Worm (Caenorhabditis elegans) whole organism, young adult: ENCODE results near the gene cyp-34A8.

ENCODE experiments used
- D2030.7 ChIP-seq: fragments of 200-800 bp; sonication (Bioruptor generic); IDR thresholded peaks from 2 replicates; pipeline ENCODE4 v1.3.6; 2022; ENCODE audit warnings: missing genetic modification reagents, missing genetic modification characterization, missing compliant biosample characterization
- F39B2.1 ChIP-seq: fragments of 200-800 bp; sonication (Bioruptor generic); IDR thresholded peaks from 2 replicates; pipeline ENCODE4 v1.3.6; 2022; ENCODE audit warnings: missing genetic modification reagents, missing genetic modification characterization, missing compliant biosample characterization
- F57A8.1 ChIP-seq: fragments of 200-800 bp; sonication (Bioruptor generic); optimal IDR thresholded peaks from 2 replicates; lab custom pipeline; 2018; ENCODE audit warnings: mild to moderate bottlenecking, missing genetic modification characterization, moderate library complexity, missing compliant biosample characterization
- Y53F4B.3 ChIP-seq: fragments of 200-800 bp; sonication (Bioruptor generic); IDR thresholded peaks from 2 replicates; pipeline ENCODE4 v1.3.6; 2022; ENCODE audit warnings: missing genetic modification reagents, missing genetic modification characterization, missing compliant biosample characterization
- ZK185.1 ChIP-seq: sonication (generic microtip); optimal IDR thresholded peaks from 2 replicates; lab custom pipeline; 2016; ENCODE audit warnings: mild to moderate bottlenecking, missing genetic modification characterization, missing compliant biosample characterization; ENCODE audit not compliant: poor library complexity, severe bottlenecking
- aptf-3 ChIP-seq: fragments of 200-800 bp; sonication (Bioruptor generic); IDR thresholded peaks from 2 replicates; pipeline ENCODE4 v1.3.6; 2022; ENCODE audit warnings: missing genetic modification characterization, missing compliant biosample characterization
- bed-2 ChIP-seq: fragments of 200-800 bp; sonication (Bioruptor generic); IDR thresholded peaks from 2 replicates; pipeline ENCODE4 v1.3.6; 2022; ENCODE audit warnings: missing genetic modification reagents, missing genetic modification characterization, missing compliant biosample characterization
- cebp-1 ChIP-seq, 2 experiments: fragments of 200-800 bp in 1 of 2; sonication (Bioruptor generic) in 1 of 2; sonication (generic microtip) in 1 of 2; IDR thresholded peaks in 1 of 2; optimal IDR thresholded peaks in 1 of 2; 2 replicates each; pipeline versions ENCODE4 v1.3.6 to Lab custom; 2017 to 2022; ENCODE audit warnings: missing compliant biosample characterization in 2 of 2, missing genetic modification characterization in 2 of 2, mild to moderate bottlenecking in 1 of 2, missing genetic modification reagents in 1 of 2, moderate library complexity in 1 of 2
- cebp-2 ChIP-seq: fragments of 200-800 bp; sonication (Bioruptor generic); IDR thresholded peaks from 2 replicates; pipeline ENCODE4 v1.3.6; 2022; ENCODE audit warnings: missing genetic modification characterization, missing compliant biosample characterization
- ceh-27 ChIP-seq: fragments of 200-800 bp; sonication (Bioruptor generic); optimal IDR thresholded peaks from 2 replicates; lab custom pipeline; 2018; ENCODE audit warnings: mild to moderate bottlenecking, missing genetic modification characterization, moderate library complexity, missing compliant biosample characterization
- ceh-79 ChIP-seq: sonication (generic microtip); optimal IDR thresholded peaks from 2 replicates; lab custom pipeline; 2017; ENCODE audit warnings: mild to moderate bottlenecking, missing genetic modification characterization, missing compliant biosample characterization
- dpl-1 ChIP-seq: fragments of 150-350 bp; optimal IDR thresholded peaks from 2 replicates; lab custom pipeline; 2014; ENCODE audit warnings: missing biosample characterization, missing genetic modification reagents, missing genetic modification characterization
- egl-44 ChIP-seq: fragments of 200-800 bp; sonication (Bioruptor generic); IDR thresholded peaks from 2 replicates; pipeline ENCODE4 v1.3.6; 2022; ENCODE audit warnings: missing genetic modification reagents, missing genetic modification characterization, missing compliant biosample characterization
- egrh-3 ChIP-seq: fragments of 200-800 bp; sonication (Bioruptor generic); IDR thresholded peaks from 2 replicates; pipeline ENCODE4 v1.3.6; 2022; ENCODE audit warnings: missing genetic modification reagents, missing genetic modification characterization, missing compliant biosample characterization
- ekl-4 ChIP-seq: fragments of 200-800 bp; sonication (Bioruptor generic); IDR thresholded peaks from 2 replicates; pipeline ENCODE4 v1.3.6; 2022; ENCODE audit warnings: missing genetic modification reagents, missing genetic modification characterization, missing compliant biosample characterization
- fkh-3 ChIP-seq: sonication (generic microtip); optimal IDR thresholded peaks from 2 replicates; lab custom pipeline; 2016; ENCODE audit warnings: mild to moderate bottlenecking, missing genetic modification characterization, missing compliant biosample characterization
- hmg-1.2 ChIP-seq: fragments of 200-800 bp; sonication (Bioruptor generic); IDR thresholded peaks from 2 replicates; pipeline ENCODE4 v1.3.6; 2022; ENCODE audit warnings: missing genetic modification reagents, missing genetic modification characterization, missing compliant biosample characterization
- let-607 ChIP-seq, 2 experiments: fragments of 200-800 bp in 1 of 2; sonication (Bioruptor generic) in 1 of 2; sonication (generic microtip) in 1 of 2; optimal IDR thresholded peaks; 2 replicates each; lab custom pipeline; 2016 to 2018; ENCODE audit warnings: mild to moderate bottlenecking in 2 of 2, missing compliant biosample characterization in 2 of 2, missing genetic modification characterization in 2 of 2, moderate library complexity in 2 of 2, missing genotype in 1 of 2
- lin-26 ChIP-seq: fragments of 200-800 bp; sonication (Bioruptor generic); IDR thresholded peaks from 2 replicates; pipeline ENCODE4 v1.3.6; 2022; ENCODE audit warnings: missing genetic modification reagents, missing genetic modification characterization, missing compliant biosample characterization
- lin-54 ChIP-seq: fragments of 200-800 bp; sonication (Bioruptor generic); optimal IDR thresholded peaks from 2 replicates; lab custom pipeline; 2018; ENCODE audit warnings: mild to moderate bottlenecking, missing genetic modification characterization, missing compliant biosample characterization
- lir-1 ChIP-seq: fragments of 200-800 bp; sonication (Bioruptor generic); conservative IDR thresholded peaks from 2 replicates; pipeline ENCODE4 v1.3.6; 2022; ENCODE audit warnings: missing genetic modification reagents, missing genetic modification characterization, missing compliant biosample characterization
- lsl-1 ChIP-seq: fragments of 200-800 bp; sonication (Bioruptor generic); optimal IDR thresholded peaks from 2 replicates; lab custom pipeline; 2018; ENCODE audit warnings: mild to moderate bottlenecking, missing genetic modification characterization, moderate library complexity, missing compliant biosample characterization
- madf-6 ChIP-seq: fragments of 200-800 bp; sonication (Bioruptor generic); IDR thresholded peaks from 2 replicates; pipeline ENCODE4 v1.3.6; 2022; ENCODE audit warnings: missing genetic modification reagents, missing genetic modification characterization, missing compliant biosample characterization
- madf-8 ChIP-seq: fragments of 200-800 bp; sonication (Bioruptor generic); conservative IDR thresholded peaks from 2 replicates; pipeline ENCODE4 v1.3.6; 2022; ENCODE audit warnings: missing genetic modification reagents, missing genetic modification characterization, missing compliant biosample characterization
- nfya-2 ChIP-seq: fragments of 200-800 bp; sonication (Bioruptor generic); IDR thresholded peaks from 2 replicates; pipeline ENCODE4 v1.3.6; 2022; ENCODE audit warnings: missing genetic modification reagents, missing genetic modification characterization, missing compliant biosample characterization
- nfyb-1 ChIP-seq: fragments of 200-800 bp; sonication (Bioruptor generic); IDR thresholded peaks from 2 replicates; pipeline ENCODE4 v1.3.6; 2022; ENCODE audit warnings: missing genetic modification reagents, missing genetic modification characterization, missing compliant biosample characterization
- nhr-120 ChIP-seq: fragments of 200-800 bp; sonication (Bioruptor generic); IDR thresholded peaks from 2 replicates; pipeline ENCODE4 v1.3.6; 2022; ENCODE audit warnings: missing genetic modification characterization, missing compliant biosample characterization
- repo-1 ChIP-seq: sonication (generic microtip); optimal IDR thresholded peaks from 2 replicates; lab custom pipeline; 2017; ENCODE audit warnings: mild to moderate bottlenecking, missing genetic modification characterization, missing compliant biosample characterization
- rpc-1 ChIP-seq, 2 experiments: fragments of 150-350 bp in 1 of 2; sonication (generic microtip) in 1 of 2; optimal IDR thresholded peaks; 2 replicates each; lab custom pipeline; 2014 to 2018; ENCODE audit warnings: missing biosample characterization in 1 of 2, missing genetic modification characterization in 1 of 2, missing genetic modification reagents in 1 of 2, missing genotype in 1 of 2
- snpc-1.3 ChIP-seq: sonication (generic microtip); optimal IDR thresholded peaks from 2 replicates; lab custom pipeline; 2017; ENCODE audit warnings: missing genetic modification characterization, mild to moderate bottlenecking, missing compliant biosample characterization, antibody characterized with exemption, moderate library complexity, missing genotype, missing genetic modification reagents; ENCODE audit not compliant: insufficient read depth
- snpc-3.4 ChIP-seq: sonication (generic microtip); optimal IDR thresholded peaks from 2 replicates; lab custom pipeline; 2017; ENCODE audit warnings: missing genetic modification characterization, mild to moderate bottlenecking, missing compliant biosample characterization, antibody characterized with exemption, moderate library complexity, missing genotype, missing genetic modification reagents
- sptf-2 ChIP-seq: fragments of 200-800 bp; sonication (Bioruptor generic); optimal IDR thresholded peaks from 2 replicates; lab custom pipeline; 2018; ENCODE audit warnings: mild to moderate bottlenecking, missing genetic modification characterization, missing compliant biosample characterization
- tbp1 ChIP-seq: fragments of 200-800 bp; sonication (Bioruptor generic); optimal IDR thresholded peaks from 2 replicates; lab custom pipeline; 2018; ENCODE audit warnings: mild to moderate bottlenecking, missing genetic modification characterization, missing compliant biosample characterization
- unc-130 ChIP-seq: sonication (generic microtip); optimal IDR thresholded peaks from 2 replicates; lab custom pipeline; 2016; ENCODE audit warnings: missing genetic modification reagents, missing genetic modification characterization, missing compliant biosample characterization
- zim-3 ChIP-seq: sonication (generic microtip); optimal IDR thresholded peaks from 2 replicates; lab custom pipeline; 2017; ENCODE audit warnings: mild to moderate bottlenecking, missing genetic modification characterization, moderate library complexity, missing compliant biosample characterization
- ztf-22 ChIP-seq: fragments of 200-800 bp; sonication (Bioruptor generic); optimal IDR thresholded peaks from 2 replicates; lab custom pipeline; 2018; ENCODE audit warnings: mild to moderate bottlenecking, missing genetic modification characterization, moderate library complexity, missing compliant biosample characterization
- ztf-25 ChIP-seq: fragments of 200-800 bp; sonication (Bioruptor generic); IDR thresholded peaks from 2 replicates; pipeline ENCODE4 v1.3.6; 2022; ENCODE audit warnings: missing genetic modification reagents, missing genetic modification characterization, missing compliant biosample characterization

cyp-34A8 gene

ce11 chrV:3953739-3954138 lies 13.9 kb downstream of the cyp-34A8 start, which contains the start of gene str-247 (continued):
- TF ChIP-seq fkh-3 (no peak), repo-1 (tag; lab: Kevin White, UChicago) (no peak), Y53F4B.3 (GFP tag; lab: Robert Waterston, UW) (no peak)

- no peak for TF ChIP-seq unc-130 (GFP tag; lab: Kevin White, UChicago)
- no peak for TF ChIP-seq dpl-1 (GFP tag; lab: Kevin White, UChicago)
- TF ChIP-seq lin-26, result no peak
- no peak for TF ChIP-seq zim-3
- no peak for TF ChIP-seq cebp-2 (GFP tag; lab: Robert Waterston, UW)
- TF ChIP-seq fkh-3, result no peak
- no peak for TF ChIP-seq hmg-1.2 (GFP tag; lab: Robert Waterston, UW)
- TF ChIP-seq bed-2, result no peak
Measured at ce11 chrV:3949723-3950122, 17.9 kb downstream of the cyp-34A8 start, which contains the start of gene dach-1. TSS of gene dach-1 (plus strand) at chrV:3950023.

- TF ChIP-seq tbp1 (GFP tag; lab: Kevin White, UChicago) (no peak), D2030.7 (no peak), sptf-2 (GFP tag; lab: Kevin White, UChicago) (no peak), cebp-2 (GFP tag; lab: Robert Waterston, UW) (no peak), ekl-4 (GFP tag; lab: Robert Waterston, UW) (no peak), nfyb-1 (GFP tag; lab: Robert Waterston, UW) (no peak)
Measured at ce11 chrV:3945053-3945452, 22.6 kb downstream of the cyp-34A8 start, which contains the start of gene cyp-35B3. TSS of gene cyp-35B3 (plus strand) at chrV:3945353.

DNA sequence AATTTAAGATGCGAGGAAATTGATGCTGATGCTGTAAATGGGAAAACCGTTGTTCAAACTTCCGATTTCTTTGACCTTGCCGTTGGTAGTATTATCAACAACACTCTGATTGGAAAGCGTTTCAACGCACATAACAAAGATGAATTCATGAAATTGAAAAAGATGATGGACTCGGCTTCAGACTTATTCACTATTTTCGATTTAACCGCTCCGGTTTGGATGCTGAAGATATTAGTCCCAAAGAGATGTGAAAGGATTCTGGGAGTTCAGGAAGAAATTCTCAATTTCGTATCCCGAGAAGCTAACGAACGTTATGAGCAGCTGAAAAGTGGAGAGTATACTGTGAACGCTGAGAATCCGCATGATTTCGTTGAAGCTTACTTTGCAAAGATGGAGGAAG lies 24.3 kb downstream of the cyp-34A8 start:
- TF ChIP-seq aptf-3 (no peak), ztf-22 (GFP tag; lab: Kevin White, UChicago) (no peak), egl-44 (GFP tag; lab: Robert Waterston, UW) (no peak), bed-2 (no peak), lir-1 (GFP tag; lab: Robert Waterston, UW) (no peak), lsl-1 (no peak), madf-8 (GFP tag; lab: Robert Waterston, UW) (no peak), nfya-2 (GFP tag; lab: Robert Waterston, UW) (no peak), let-607 (tag; optimal IDR thresholded peaks at IDR 0.05; lab: Kevin White, UChicago) (no peak), nhr-120 (GFP tag; lab: Robert Waterston, UW) (no peak), ZK185.1 (tag; lab: Kevin White, UChicago) (no peak), ztf-25 (GFP tag; lab: Robert Waterston, UW) (no peak)

ce11 chrV:3941860-3942259 lies 25.8 kb downstream of the cyp-34A8 start, which contains the start of gene cyp-35B2:
TSS of gene cyp-35B2 (plus strand) at chrV:3942160.
- no peak for TF ChIP-seq ceh-27 (GFP tag; lab: Kevin White, UChicago)
- TF ChIP-seq snpc-3.4, result no peak

- TF ChIP-seq lin-54 (GFP tag; lab: Kevin White, UChicago), result no peak
- no peak for TF ChIP-seq cebp-1 (GFP tag; IDR thresholded peaks at IDR 0.05; lab: Robert Waterston, UW)
- no peak for TF ChIP-seq cebp-1 (tag; optimal IDR thresholded peaks at IDR 0.05; lab: Kevin White, UChicago)
- TF ChIP-seq madf-6, result no peak
- TF ChIP-seq lir-1 (GFP tag; lab: Robert Waterston, UW), result no peak
- TF ChIP-seq rpc-1 (optimal IDR thresholded peaks at IDR 0.05; lab: Kevin White, UChicago), result no peak
- no peak for TF ChIP-seq rpc-1 (tag; optimal IDR thresholded peaks at IDR 0.05; lab: Kevin White, UChicago)
- TF ChIP-seq F57A8.1 (GFP tag; lab: Kevin White, UChicago), result no peak
- no peak for TF ChIP-seq fkh-3
- TF ChIP-seq ceh-79, result no peak
- no peak for TF ChIP-seq snpc-1.3
- TF ChIP-seq egrh-3 (GFP tag; lab: Robert Waterston, UW), result no peak
- no peak for TF ChIP-seq zim-3
- no peak for TF ChIP-seq F39B2.1
Measured at ce11 chrV:3938789-3939188, 28.8 kb downstream of the cyp-34A8 start, which contains the start of gene cyp-35B1. TSS of gene cyp-35B1 (plus strand) at chrV:3939032.
